Worm (Caenorhabditis elegans) whole organism, young adult: ENCODE data around the gene C31H1.1.

Experiments used
- B0261.1 ChIP-seq: sonication (generic microtip); optimal IDR thresholded peaks from 2 replicates; lab custom pipeline; 2016; ENCODE audit warnings: mild to moderate bottlenecking, missing genetic modification characterization, moderate library complexity, missing compliant biosample characterization
- C06A6.2 ChIP-seq: fragments of 200-800 bp; sonication (Bioruptor generic); conservative IDR thresholded peaks from 2 replicates; pipeline ENCODE4 v1.3.6; 2022; ENCODE audit warnings: missing genetic modification characterization, missing compliant biosample characterization
- C17E4.6 ChIP-seq: fragments of 200-800 bp; sonication (Bioruptor generic); IDR thresholded peaks from 2 replicates; pipeline ENCODE4 v1.3.6; 2022; ENCODE audit warnings: missing genetic modification reagents, missing genetic modification characterization, missing compliant biosample characterization
- D2030.7 ChIP-seq: fragments of 200-800 bp; sonication (Bioruptor generic); IDR thresholded peaks from 2 replicates; pipeline ENCODE4 v1.3.6; 2022; ENCODE audit warnings: missing genetic modification reagents, missing genetic modification characterization, missing compliant biosample characterization
- F49E8.2 ChIP-seq: sonication (generic microtip); optimal IDR thresholded peaks from 3 replicates; lab custom pipeline; 2017; ENCODE audit warnings: missing genetic modification characterization, mild to moderate bottlenecking, missing compliant biosample characterization, antibody characterized with exemption, moderate library complexity; ENCODE audit not compliant: insufficient read depth
- T26A5.8 ChIP-seq: sonication (generic microtip); optimal IDR thresholded peaks from 2 replicates; lab custom pipeline; 2016; ENCODE audit warnings: missing genetic modification characterization, missing compliant biosample characterization
- Y53G8AR.9 ChIP-seq: fragments of 200-800 bp; sonication (Bioruptor generic); conservative IDR thresholded peaks from 2 replicates; pipeline ENCODE4 v1.3.6; 2022; ENCODE audit warnings: missing genetic modification reagents, missing genetic modification characterization, missing compliant biosample characterization
- Y67H2A.10 ChIP-seq: fragments of 200-800 bp; sonication (Bioruptor generic); conservative IDR thresholded peaks from 2 replicates; pipeline ENCODE4 v1.3.6; 2022; ENCODE audit warnings: missing genetic modification reagents, missing genetic modification characterization, missing compliant biosample characterization
- Y79H2A.3 ChIP-seq: fragments of 200-800 bp; sonication (Bioruptor generic); conservative IDR thresholded peaks from 2 replicates; pipeline ENCODE4 v1.3.6; 2022; ENCODE audit warnings: missing genetic modification reagents, missing genetic modification characterization, missing compliant biosample characterization
- aptf-3 ChIP-seq: fragments of 200-800 bp; sonication (Bioruptor generic); IDR thresholded peaks from 2 replicates; pipeline ENCODE4 v1.3.6; 2022; ENCODE audit warnings: missing genetic modification characterization, missing compliant biosample characterization
- atf-7 ChIP-seq: sonication (generic microtip); optimal IDR thresholded peaks from 2 replicates; lab custom pipeline; 2017; ENCODE audit warnings: mild to moderate bottlenecking, missing genetic modification characterization, missing compliant biosample characterization
- athp-1 ChIP-seq: sonication (generic microtip); optimal IDR thresholded peaks from 2 replicates; lab custom pipeline; 2017; ENCODE audit warnings: mild to moderate bottlenecking, missing genetic modification characterization, missing compliant biosample characterization
- attf-3 ChIP-seq: fragments of 200-800 bp; sonication (Bioruptor generic); conservative IDR thresholded peaks from 2 replicates; pipeline ENCODE4 v1.3.6; 2022; ENCODE audit warnings: missing genetic modification reagents, missing genetic modification characterization, missing compliant biosample characterization
- attf-6 ChIP-seq: fragments of 200-800 bp; sonication (Bioruptor generic); IDR thresholded peaks from 2 replicates; pipeline ENCODE4 v1.3.6; 2022; ENCODE audit warnings: missing genetic modification reagents, missing genetic modification characterization, missing compliant biosample characterization
- cebp-1 ChIP-seq, 2 experiments: fragments of 200-800 bp in 1 of 2; sonication (Bioruptor generic) in 1 of 2; sonication (generic microtip) in 1 of 2; IDR thresholded peaks in 1 of 2; optimal IDR thresholded peaks in 1 of 2; 2 replicates each; pipeline versions ENCODE4 v1.3.6 to Lab custom; 2017 to 2022; ENCODE audit warnings: missing compliant biosample characterization in 2 of 2, missing genetic modification characterization in 2 of 2, mild to moderate bottlenecking in 1 of 2, missing genetic modification reagents in 1 of 2, moderate library complexity in 1 of 2
- cebp-2 ChIP-seq: fragments of 200-800 bp; sonication (Bioruptor generic); IDR thresholded peaks from 2 replicates; pipeline ENCODE4 v1.3.6; 2022; ENCODE audit warnings: missing genetic modification characterization, missing compliant biosample characterization
- ceh-27 ChIP-seq: fragments of 200-800 bp; sonication (Bioruptor generic); optimal IDR thresholded peaks from 2 replicates; lab custom pipeline; 2018; ENCODE audit warnings: mild to moderate bottlenecking, missing genetic modification characterization, moderate library complexity, missing compliant biosample characterization
- ceh-79 ChIP-seq: sonication (generic microtip); optimal IDR thresholded peaks from 2 replicates; lab custom pipeline; 2017; ENCODE audit warnings: mild to moderate bottlenecking, missing genetic modification characterization, missing compliant biosample characterization
- dpff-1 ChIP-seq: sonication (generic microtip); optimal IDR thresholded peaks from 2 replicates; lab custom pipeline; 2017; ENCODE audit warnings: mild to moderate bottlenecking, missing genetic modification characterization, missing compliant biosample characterization
- efl-1 ChIP-seq: fragments of 150-350 bp; optimal IDR thresholded peaks from 2 replicates; lab custom pipeline; 2014; ENCODE audit warnings: missing biosample characterization, missing genetic modification reagents, missing genetic modification characterization
- ekl-4 ChIP-seq: fragments of 200-800 bp; sonication (Bioruptor generic); IDR thresholded peaks from 2 replicates; pipeline ENCODE4 v1.3.6; 2022; ENCODE audit warnings: missing genetic modification reagents, missing genetic modification characterization, missing compliant biosample characterization
- ets-4 ChIP-seq: fragments of 200-800 bp; sonication (Bioruptor generic); optimal IDR thresholded peaks from 2 replicates; lab custom pipeline; 2018; ENCODE audit warnings: mild to moderate bottlenecking, missing genetic modification characterization, missing compliant biosample characterization
- hmg-1.2 ChIP-seq: fragments of 200-800 bp; sonication (Bioruptor generic); IDR thresholded peaks from 2 replicates; pipeline ENCODE4 v1.3.6; 2022; ENCODE audit warnings: missing genetic modification reagents, missing genetic modification characterization, missing compliant biosample characterization
- let-526 ChIP-seq: fragments of 200-800 bp; sonication (Bioruptor generic); IDR thresholded peaks from 2 replicates; pipeline ENCODE4 v1.3.6; 2022; ENCODE audit warnings: missing genetic modification reagents, missing genetic modification characterization, missing compliant biosample characterization
- lin-35 ChIP-seq, 3 experiments: fragments of 150-350 bp in 2 of 3; sonication (generic microtip) in 1 of 3; optimal IDR thresholded peaks; 2 replicates each; lab custom pipeline; 2014 to 2018; ENCODE audit warnings: missing biosample characterization in 3 of 3, missing genetic modification characterization in 3 of 3, missing genetic modification reagents in 3 of 3
- lsy-27 ChIP-seq: sonication (generic microtip); optimal IDR thresholded peaks from 2 replicates; lab custom pipeline; 2017; ENCODE audit warnings: missing genetic modification characterization, mild to moderate bottlenecking, missing compliant biosample characterization, antibody characterized with exemption, missing genotype, borderline replicate concordance; ENCODE audit not compliant: insufficient read depth
- madf-10 ChIP-seq: sonication (generic microtip); optimal IDR thresholded peaks from 2 replicates; lab custom pipeline; 2016; ENCODE audit warnings: mild to moderate bottlenecking, missing genetic modification characterization, missing compliant biosample characterization
- mel-28 ChIP-seq: sonication (generic microtip); optimal IDR thresholded peaks from 2 replicates; lab custom pipeline; 2016; ENCODE audit warnings: borderline replicate concordance, mild to moderate bottlenecking, missing genetic modification characterization, missing compliant biosample characterization
- mxl-1 ChIP-seq: sonication (generic microtip); optimal IDR thresholded peaks from 2 replicates; lab custom pipeline; 2016; ENCODE audit warnings: missing genetic modification characterization, missing compliant biosample characterization
- nhr-179 ChIP-seq: sonication (generic microtip); optimal IDR thresholded peaks from 2 replicates; lab custom pipeline; 2016; ENCODE audit warnings: mild to moderate bottlenecking, missing genetic modification characterization, missing compliant biosample characterization
- pbrm-1 ChIP-seq: fragments of 200-800 bp; sonication (Bioruptor generic); IDR thresholded peaks from 2 replicates; pipeline ENCODE4 v1.3.6; 2022; ENCODE audit warnings: missing genetic modification reagents, missing genetic modification characterization, missing compliant biosample characterization
- rcor-1 ChIP-seq: fragments of 200-800 bp; sonication (Bioruptor generic); IDR thresholded peaks from 2 replicates; pipeline ENCODE4 v1.3.6; 2022; ENCODE audit warnings: missing genetic modification reagents, missing genetic modification characterization, missing compliant biosample characterization
- snpc-1.1 ChIP-seq: sonication (generic microtip); optimal IDR thresholded peaks from 2 replicates; lab custom pipeline; 2017; ENCODE audit warnings: missing genetic modification characterization, mild to moderate bottlenecking, missing compliant biosample characterization, antibody characterized with exemption, moderate library complexity, missing genotype, missing genetic modification reagents; ENCODE audit not compliant: insufficient read depth
- snpc-3.4 ChIP-seq: sonication (generic microtip); optimal IDR thresholded peaks from 2 replicates; lab custom pipeline; 2017; ENCODE audit warnings: missing genetic modification characterization, mild to moderate bottlenecking, missing compliant biosample characterization, antibody characterized with exemption, moderate library complexity, missing genotype, missing genetic modification reagents
- snpc-4 ChIP-seq, 5 experiments: fragments of 150-350 bp in 1 of 5; sonication (generic microtip) in 4 of 5; optimal IDR thresholded peaks; 2 replicates each; lab custom pipeline; 2014 to 2018; ENCODE audit warnings: missing genetic modification characterization in 5 of 5, missing biosample characterization in 3 of 5, antibody characterized with exemption in 2 of 5, mild to moderate bottlenecking in 2 of 5, missing compliant biosample characterization in 2 of 5, missing genotype in 2 of 5, moderate library complexity in 2 of 5, missing genetic modification reagents in 1 of 5
- tbp1 ChIP-seq: fragments of 200-800 bp; sonication (Bioruptor generic); optimal IDR thresholded peaks from 2 replicates; lab custom pipeline; 2018; ENCODE audit warnings: mild to moderate bottlenecking, missing genetic modification characterization, missing compliant biosample characterization
- tlf-1 ChIP-seq: fragments of 200-800 bp; sonication (Bioruptor generic); optimal IDR thresholded peaks from 2 replicates; lab custom pipeline; 2018; ENCODE audit warnings: mild to moderate bottlenecking, missing genetic modification characterization, missing compliant biosample characterization
- unc-130 ChIP-seq: sonication (generic microtip); optimal IDR thresholded peaks from 2 replicates; lab custom pipeline; 2016; ENCODE audit warnings: missing genetic modification reagents, missing genetic modification characterization, missing compliant biosample characterization
- ztf-22 ChIP-seq: fragments of 200-800 bp; sonication (Bioruptor generic); optimal IDR thresholded peaks from 2 replicates; lab custom pipeline; 2018; ENCODE audit warnings: mild to moderate bottlenecking, missing genetic modification characterization, moderate library complexity, missing compliant biosample characterization
- ztf-3 ChIP-seq: fragments of 200-800 bp; sonication (Bioruptor generic); optimal IDR thresholded peaks from 2 replicates; lab custom pipeline; 2018; ENCODE audit warnings: mild to moderate bottlenecking, missing genetic modification characterization, missing compliant biosample characterization

C31H1.1 gene

DNA sequence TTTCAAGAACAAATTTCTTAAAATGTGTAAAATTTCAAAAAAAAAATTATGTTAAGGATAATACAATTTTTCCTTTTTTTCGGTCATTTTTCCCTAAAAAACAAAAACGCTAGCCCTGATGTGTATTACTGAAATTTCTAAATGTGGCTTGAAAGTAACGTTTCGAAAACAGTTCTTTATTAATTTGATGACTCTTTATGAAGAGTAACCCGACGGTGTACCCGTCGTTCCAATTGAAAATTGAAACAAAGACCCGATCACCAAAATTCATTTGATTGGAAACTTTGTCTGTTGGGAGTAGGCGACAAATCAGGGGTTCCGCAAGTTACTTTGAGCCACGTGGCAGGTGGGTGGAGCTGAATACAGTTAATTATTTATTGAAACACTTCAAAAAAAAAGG lies 35.5 kb downstream of the C31H1.1 start:
- TF ChIP-seq lsy-27 (tag; lab: Kevin White, UChicago) = no peak
- no peak for TF ChIP-seq lin-35 (GFP tag; optimal IDR thresholded peaks at IDR 0.05; lab: Kevin White, UChicago)
- TF ChIP-seq B0261.1 (tag; lab: Kevin White, UChicago) = no peak
- TF ChIP-seq rcor-1 (GFP tag; lab: Robert Waterston, UW) = no peak
- TF ChIP-seq pbrm-1 (GFP tag; lab: Robert Waterston, UW) = 0 out of 2 replicates have a peak, but pooled peaks have one; percentile 11
- TF ChIP-seq ekl-4 (GFP tag; lab: Robert Waterston, UW) = no peak
- TF ChIP-seq mel-28 (tag; lab: Kevin White, UChicago) = no peak
- no peak for TF ChIP-seq tlf-1 (GFP tag; lab: Kevin White, UChicago)
- TF ChIP-seq athp-1 (tag; lab: Kevin White, UChicago) = no peak
- no peak for TF ChIP-seq Y53G8AR.9 (GFP tag; lab: Robert Waterston, UW)
- no peak for TF ChIP-seq ets-4 (GFP tag; lab: Kevin White, UChicago)
- no peak for TF ChIP-seq ceh-79 (tag; lab: Kevin White, UChicago)
- no peak for TF ChIP-seq snpc-3.4 (tag; lab: Kevin White, UChicago)
- TF ChIP-seq D2030.7 (GFP tag; lab: Robert Waterston, UW) = peak; percentile 79
- no peak for TF ChIP-seq mxl-1 (tag; lab: Kevin White, UChicago)
- TF ChIP-seq F49E8.2 (tag; lab: Kevin White, UChicago) = peak; percentile 15
- TF ChIP-seq atf-7 (tag; lab: Kevin White, UChicago) = no peak
- no peak for TF ChIP-seq C17E4.6 (GFP tag; lab: Robert Waterston, UW)
- no peak for TF ChIP-seq hmg-1.2
- TF ChIP-seq unc-130 = no peak
- no peak for TF ChIP-seq nhr-179 (tag; lab: Kevin White, UChicago)
- no peak for TF ChIP-seq madf-10 (tag; lab: Kevin White, UChicago)
- no peak for TF ChIP-seq cebp-2 (GFP tag; lab: Robert Waterston, UW)
- TF ChIP-seq snpc-4 (GFP tag; optimal IDR thresholded peaks at IDR 0.05; lab: Kevin White, UChicago) = peak; percentile 56
- peak; percentile 49 to 93 (median 84) for TF ChIP-seq snpc-4 (tag; optimal IDR thresholded peaks at IDR 0.05; lab: Kevin White, UChicago)
- peak; percentile 46 for TF ChIP-seq tbp1 (GFP tag; lab: Kevin White, UChicago)
- no peak for TF ChIP-seq ztf-3 (GFP tag; lab: Kevin White, UChicago)
- TF ChIP-seq cebp-1 (GFP tag; IDR thresholded peaks at IDR 0.05; lab: Robert Waterston, UW) = no peak
- no peak for TF ChIP-seq cebp-1 (tag; optimal IDR thresholded peaks at IDR 0.05; lab: Kevin White, UChicago)
- TF ChIP-seq ztf-22 = no peak
- TF ChIP-seq Y79H2A.3 (GFP tag; lab: Robert Waterston, UW) = no peak
- no peak for TF ChIP-seq attf-3 (GFP tag; lab: Robert Waterston, UW)
- no peak for TF ChIP-seq Y67H2A.10 (GFP tag; lab: Robert Waterston, UW)
- no peak for TF ChIP-seq dpff-1
- TF ChIP-seq T26A5.8 = no peak
- peak; percentile 74 for TF ChIP-seq attf-6 (GFP tag; lab: Robert Waterston, UW)
- TF ChIP-seq aptf-3 (GFP tag; lab: Robert Waterston, UW) = no peak
- TF ChIP-seq snpc-1.1 (tag; lab: Kevin White, UChicago) = peak; percentile 85
- TF ChIP-seq let-526 = no peak
- TF ChIP-seq efl-1 (GFP tag; lab: Kevin White, UChicago) = no peak
- no peak for TF ChIP-seq C06A6.2 (GFP tag; lab: Robert Waterston, UW)
- TF ChIP-seq ceh-27 (GFP tag; lab: Kevin White, UChicago) = no peak
